Fruit fly (Drosophila melanogaster) S2 (cell line): ENCODE results near the gene KrT95D.

Source experiments
- CG8478 ChIP-seq: fragments of >200 bp; optimal IDR thresholded peaks from 2 replicates; lab custom pipeline; 2018
- CTCF ChIP-seq, 2 experiments: fragments of >200 bp; optimal IDR thresholded peaks; 2 replicates each; lab custom pipeline; 2018

Gene KrT95D

DNA sequence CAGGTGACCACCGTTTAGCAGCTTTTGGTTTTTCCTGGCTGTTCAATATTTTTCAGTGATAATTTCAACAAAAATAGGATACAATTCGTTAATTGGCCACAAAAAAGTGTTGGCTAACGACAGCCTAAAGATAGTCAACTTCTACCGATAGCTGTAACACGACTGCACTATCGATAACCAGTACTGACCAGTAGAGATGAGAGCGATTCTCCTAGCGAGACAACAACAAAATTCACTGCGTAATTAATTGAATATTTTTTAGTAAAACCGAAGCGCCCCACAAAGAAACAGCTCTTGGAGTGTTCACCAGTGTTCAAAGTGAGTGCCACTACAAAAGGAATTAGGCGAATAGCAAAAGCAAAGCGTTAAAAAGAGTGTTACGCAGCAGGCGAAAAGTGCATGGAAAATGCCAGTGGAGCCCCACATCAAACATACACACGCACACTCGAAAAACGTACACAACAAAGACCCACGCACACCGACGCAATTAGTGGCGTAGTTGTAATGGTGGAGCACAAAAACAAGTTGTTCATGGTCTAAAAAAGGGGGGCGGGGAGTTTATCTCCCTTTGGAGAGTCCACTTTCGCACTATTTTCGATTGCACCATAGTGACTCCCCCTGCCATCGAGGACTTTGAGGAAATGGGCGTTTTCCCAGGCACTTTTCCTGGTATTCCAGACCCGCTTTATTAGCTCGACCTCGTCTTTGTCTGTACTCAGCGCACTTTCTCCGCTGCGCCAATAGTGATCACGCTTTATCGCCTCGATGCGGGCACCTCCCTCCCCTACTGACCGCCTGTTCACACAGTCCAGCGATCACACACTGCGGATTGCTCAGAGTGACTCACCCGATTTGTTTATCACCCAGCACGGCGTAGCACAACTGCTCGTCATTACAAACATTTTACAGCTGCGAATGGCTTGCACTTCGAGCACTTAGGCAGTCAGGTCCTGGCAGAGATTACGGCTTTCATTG is 38.5 kb downstream of the KrT95D start, which contains the start of the genes Epp and Rab7:
Epp (minus strand) TSS at position 94 of the 975 bp plus-strand sequence.
Rab7 (plus strand) TSS at position 186 of the 975 bp plus-strand sequence.
- TF ChIP-seq CTCF (optimal IDR thresholded peaks at IDR 0.05; lab: Kevin White, UChicago) (peak in 1 of 2 experiments; percentile 13), CG8478 (no peak)

DNA sequence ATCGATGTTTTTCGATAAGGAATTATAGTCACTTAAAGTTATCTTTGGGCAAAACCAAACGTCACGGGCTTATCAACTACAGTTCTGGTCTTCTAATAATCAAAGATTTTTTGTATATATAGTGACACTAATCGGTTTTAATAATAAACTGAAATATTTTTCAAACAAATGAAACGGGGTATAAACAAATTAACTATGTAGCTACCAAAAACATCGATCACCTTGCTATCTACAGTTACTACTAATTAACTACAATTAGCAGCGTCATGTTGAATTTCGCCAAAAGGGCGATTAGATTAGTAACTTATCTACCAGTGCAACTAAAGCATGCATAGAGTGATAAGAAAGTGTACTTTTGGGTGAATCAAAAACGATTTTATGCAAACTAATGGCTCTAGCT is 40.3 kb downstream of the KrT95D start:
- no peak for TF ChIP-seq CG8478
- TF ChIP-seq CTCF (optimal IDR thresholded peaks at IDR 0.05; lab: Kevin White, UChicago): no peak

DNA sequence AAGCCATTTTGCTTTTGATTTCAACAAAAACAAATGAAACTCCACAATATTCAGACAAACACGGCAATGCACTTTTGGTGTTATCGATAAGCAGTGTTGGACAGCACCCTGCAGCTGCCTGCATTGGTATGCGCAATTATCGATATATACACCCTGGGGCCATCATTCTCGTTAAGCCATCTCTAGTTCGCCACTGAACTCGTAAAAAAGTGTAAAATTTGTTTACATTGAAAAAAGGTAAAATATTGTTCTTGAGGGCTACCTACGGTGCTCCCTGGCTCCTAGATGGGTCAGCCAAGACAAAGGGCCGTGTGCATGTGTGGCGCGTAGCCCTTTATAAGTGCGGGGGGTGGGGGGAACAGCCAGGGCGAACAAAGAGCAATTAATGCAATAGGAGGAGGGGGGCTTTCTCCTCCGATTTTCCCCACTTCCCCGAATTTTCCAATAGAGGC is 45.1 kb downstream of the KrT95D start, which contains the start of the genes CG13603 and CG5902:
CG13603 (minus strand) TSS at position 91 of the 452 bp plus-strand sequence.
CG5902 (plus strand) TSS at position 164 of the 452 bp plus-strand sequence.
- TF ChIP-seq CG8478 (no peak), CTCF (optimal IDR thresholded peaks at IDR 0.05; lab: Kevin White, UChicago) (peak in 1 of 2 experiments; percentile 5)

DNA sequence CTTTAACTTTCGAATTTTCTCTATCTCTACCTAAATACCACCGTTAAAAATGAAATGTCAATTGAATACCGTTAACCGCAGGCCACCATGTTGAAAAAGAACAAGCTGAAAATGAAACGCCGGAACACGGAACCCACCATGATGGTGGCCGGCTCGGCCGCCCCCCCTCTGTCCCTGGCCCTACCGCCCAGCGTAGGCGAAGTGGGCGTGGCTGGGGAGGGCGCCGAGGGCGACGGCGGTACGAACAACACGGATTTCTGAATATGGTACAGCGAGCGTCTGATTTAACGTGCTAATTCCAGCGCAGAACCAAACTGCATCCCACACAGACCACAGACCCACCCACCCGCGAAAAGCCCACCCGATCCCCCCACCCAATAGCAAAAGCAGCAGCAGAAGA is 50.0 kb downstream of the KrT95D start:
- no peak for TF ChIP-seq CG8478
- no peak for TF ChIP-seq CTCF (optimal IDR thresholded peaks at IDR 0.05; lab: Kevin White, UChicago)

DNA sequence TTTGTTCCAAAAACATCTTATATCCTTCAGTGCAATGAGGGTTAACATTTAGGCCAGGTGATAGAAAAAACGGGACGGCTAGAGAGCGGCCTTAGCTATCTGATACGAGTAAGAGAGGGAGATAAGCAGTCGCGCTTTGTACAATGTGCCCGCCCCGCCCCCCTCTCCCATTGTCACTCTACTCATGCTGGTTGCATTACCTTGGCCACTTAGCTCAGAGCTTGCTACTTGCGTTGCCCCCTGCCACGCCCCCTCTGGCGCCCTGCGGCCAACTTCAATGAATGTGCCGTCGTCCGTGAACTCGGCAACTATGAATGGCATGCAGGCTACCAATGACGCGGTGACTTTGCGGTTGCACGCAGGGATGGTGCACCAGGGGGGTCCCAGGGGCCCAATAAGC is 59.9 kb downstream of the KrT95D start:
- TF ChIP-seq CTCF (optimal IDR thresholded peaks at IDR 0.05; lab: Kevin White, UChicago): no peak
- no peak for TF ChIP-seq CG8478

DNA sequence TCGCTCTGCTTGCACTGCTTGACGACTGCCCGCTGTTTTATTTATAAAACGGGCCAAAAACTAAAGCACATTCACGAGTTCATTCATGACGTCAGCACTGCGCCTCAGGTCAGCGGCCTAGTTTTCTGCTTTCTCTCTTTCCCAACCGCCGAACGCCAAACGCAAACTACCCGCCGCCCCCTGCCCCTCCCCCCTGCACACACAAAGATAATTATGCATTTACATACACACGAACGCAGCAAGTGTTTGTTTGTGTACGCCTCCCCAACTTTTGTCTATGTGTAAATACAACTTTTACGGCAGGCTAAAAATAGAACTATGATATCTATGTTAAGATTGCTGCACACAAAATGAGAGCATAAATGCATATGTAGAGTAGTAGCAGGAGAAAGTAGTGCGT is 60.4 kb downstream of the KrT95D start:
- TF ChIP-seq CG8478: no peak
- no peak for TF ChIP-seq CTCF (optimal IDR thresholded peaks at IDR 0.05; lab: Kevin White, UChicago)

DNA sequence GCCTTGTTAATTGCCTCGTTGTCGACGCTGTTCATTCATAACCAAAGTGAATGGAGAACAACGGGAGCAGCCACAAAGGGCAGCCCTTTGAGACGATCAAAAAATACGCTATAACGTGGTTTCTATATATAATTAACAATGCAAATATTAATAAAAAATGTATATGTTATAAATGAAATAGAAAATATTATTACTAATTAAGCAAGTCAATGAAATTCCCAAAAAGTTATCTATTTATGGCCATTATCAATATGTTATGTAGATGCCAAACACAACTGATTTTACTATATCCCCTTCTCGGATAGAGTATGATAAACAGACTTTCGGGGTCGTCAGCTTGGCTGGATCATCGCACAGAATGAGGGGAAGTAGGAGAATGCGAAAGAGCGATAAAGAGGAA is 62.2 kb downstream of the KrT95D start:
- TF ChIP-seq CG8478 (no peak), CTCF (optimal IDR thresholded peaks at IDR 0.05; lab: Kevin White, UChicago) (no peak)

DNA sequence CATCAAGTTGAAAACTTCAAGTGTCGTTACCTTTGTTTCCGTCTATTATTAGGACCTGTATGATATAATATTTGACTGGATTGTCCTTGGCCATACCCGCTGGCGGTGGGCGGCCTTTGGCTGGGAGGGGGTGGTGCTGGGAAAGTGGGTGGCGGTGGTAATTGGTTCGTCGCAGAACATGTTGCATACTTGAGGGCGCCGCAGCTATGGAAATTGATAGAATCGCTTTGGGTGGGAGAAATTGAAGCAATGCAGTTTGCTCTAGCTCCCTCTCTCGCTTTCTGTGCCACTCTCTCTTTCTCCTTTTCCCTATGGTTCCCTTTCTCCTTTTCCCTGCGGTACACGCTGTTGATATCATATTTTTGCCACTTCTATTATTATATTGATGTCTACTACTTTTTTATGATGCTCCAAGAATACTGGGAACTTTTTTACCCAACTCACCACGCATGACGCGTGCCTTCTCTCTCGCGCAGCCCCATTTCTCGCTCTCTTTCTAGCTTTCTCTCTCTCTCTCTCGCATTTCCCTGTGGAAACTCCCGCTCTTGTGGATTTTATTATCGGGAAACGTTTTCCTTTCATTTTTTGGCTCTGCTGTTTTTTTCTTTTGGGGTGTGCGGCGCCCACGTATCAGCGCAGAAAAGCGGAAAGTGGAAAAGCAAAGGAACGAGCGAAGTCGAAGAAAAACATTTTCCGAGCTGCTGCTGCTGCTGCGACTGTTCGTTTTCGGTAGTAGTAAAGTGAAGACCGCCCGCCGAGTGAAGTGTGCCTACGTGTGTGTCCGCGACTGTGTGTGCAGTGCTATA is 66.5 kb downstream of the KrT95D start:
- TF ChIP-seq CTCF (optimal IDR thresholded peaks at IDR 0.05; lab: Kevin White, UChicago): no peak
- no peak for TF ChIP-seq CG8478

DNA sequence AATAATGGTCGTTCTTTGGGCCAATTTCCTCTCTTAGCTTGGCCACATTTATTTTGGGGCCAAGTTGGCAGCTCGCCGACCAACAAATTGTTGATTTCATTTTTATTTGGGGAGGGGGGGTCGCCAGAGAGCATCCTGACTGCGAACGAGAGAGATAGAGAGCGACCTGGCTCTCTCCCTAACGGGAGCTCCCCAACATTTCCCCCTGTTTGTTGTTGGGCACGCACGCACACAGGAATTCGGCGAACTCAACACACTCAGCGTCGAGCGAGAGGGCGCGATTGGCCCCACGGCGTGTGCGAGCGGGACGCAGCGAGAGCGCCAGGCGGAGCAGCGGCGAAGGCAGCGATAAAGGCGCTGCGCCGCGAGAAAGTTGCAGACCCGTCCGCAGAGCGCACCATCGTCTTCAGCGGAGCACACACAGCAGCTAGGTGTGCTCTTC is 68.8 kb downstream of the KrT95D start, which contains the start of gene CG31140:
CG31140 (plus strand) TSS at position 400 of the 442 bp plus-strand sequence.
- TF ChIP-seq CTCF (optimal IDR thresholded peaks at IDR 0.05; lab: Kevin White, UChicago) (no peak), CG8478 (no peak)

DNA sequence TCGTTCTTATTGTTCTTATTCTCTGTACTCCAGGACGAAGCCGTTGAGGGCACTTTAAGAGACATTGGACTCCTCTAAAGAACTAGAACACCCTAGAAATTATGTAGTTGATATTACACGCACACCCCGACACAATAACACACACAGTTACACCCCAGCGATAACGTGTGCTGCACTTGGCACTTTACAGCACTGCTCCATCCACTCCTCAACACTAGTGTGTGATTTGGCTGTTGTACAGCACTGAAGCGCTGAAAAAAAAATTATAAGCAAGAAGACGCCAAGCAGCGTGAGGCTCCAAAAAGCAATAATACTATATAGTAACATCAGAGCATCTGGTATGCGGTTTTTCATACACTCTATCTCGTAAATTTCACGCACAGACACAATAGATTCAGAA is 70.8 kb downstream of the KrT95D start:
- TF ChIP-seq CG8478: no peak
- no peak for TF ChIP-seq CTCF (optimal IDR thresholded peaks at IDR 0.05; lab: Kevin White, UChicago)

DNA sequence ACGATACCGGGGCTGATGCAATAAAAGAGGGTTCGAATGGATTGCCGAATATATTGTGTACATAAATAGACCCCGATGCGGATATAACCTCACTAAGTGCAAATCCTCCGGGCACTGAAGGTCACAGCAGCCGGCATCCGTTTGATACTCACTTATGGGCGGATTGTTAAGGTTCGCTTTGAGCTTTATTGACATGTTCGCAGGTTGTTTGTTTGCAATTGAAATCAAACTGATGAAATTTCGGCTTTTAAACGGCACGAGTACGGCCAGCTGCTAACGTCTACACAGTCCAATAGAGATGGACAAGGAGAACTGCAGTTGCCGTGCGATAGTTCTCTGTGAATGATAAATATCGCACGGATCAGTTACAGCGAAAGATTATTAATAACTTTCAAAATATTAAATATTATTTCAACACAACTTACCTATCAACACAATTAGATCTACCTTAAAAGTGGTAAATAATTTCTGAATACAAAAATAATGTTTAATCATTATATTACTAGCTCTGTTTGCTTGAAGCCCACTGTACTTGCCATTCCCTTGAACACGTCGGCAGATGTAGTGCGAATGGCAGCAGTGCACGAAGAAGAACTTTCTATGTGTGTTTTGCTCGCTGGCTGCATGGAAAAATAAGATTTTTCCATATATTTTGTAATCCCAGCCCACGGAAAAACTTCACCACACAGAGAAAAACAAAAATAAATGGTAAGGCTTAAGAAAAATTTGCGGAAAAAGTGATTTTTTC is 73.4 kb downstream of the KrT95D start, which contains the start of the genes GluProRS and AP-1sigma:
GluProRS (minus strand) TSS at position 301 of the 748 bp plus-strand sequence.
AP-1sigma (plus strand) TSS at position 561 of the 748 bp plus-strand sequence.
- TF ChIP-seq CTCF (optimal IDR thresholded peaks at IDR 0.05; lab: Kevin White, UChicago) (no peak), CG8478 (no peak)

DNA sequence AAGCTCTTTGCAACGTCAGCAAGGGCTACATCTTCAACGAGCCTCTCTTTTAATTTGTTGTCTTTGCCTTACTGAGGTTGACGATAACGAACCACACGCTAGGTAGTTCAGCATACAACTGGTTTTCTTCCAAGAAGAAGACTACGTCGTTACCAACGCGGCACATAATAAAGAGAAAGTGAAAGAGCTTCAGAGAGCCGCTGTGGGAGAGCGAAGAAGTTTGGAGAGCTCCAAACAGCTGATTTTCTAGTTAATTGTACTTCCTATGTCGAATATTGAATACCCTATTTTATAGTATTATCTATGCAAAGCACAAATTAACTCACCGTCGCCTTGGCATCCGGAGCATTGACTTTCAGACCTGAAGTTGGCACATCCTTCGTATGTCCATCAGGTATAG is 76.2 kb downstream of the KrT95D start:
- TF ChIP-seq CG8478 (no peak), CTCF (optimal IDR thresholded peaks at IDR 0.05; lab: Kevin White, UChicago) (no peak)

DNA sequence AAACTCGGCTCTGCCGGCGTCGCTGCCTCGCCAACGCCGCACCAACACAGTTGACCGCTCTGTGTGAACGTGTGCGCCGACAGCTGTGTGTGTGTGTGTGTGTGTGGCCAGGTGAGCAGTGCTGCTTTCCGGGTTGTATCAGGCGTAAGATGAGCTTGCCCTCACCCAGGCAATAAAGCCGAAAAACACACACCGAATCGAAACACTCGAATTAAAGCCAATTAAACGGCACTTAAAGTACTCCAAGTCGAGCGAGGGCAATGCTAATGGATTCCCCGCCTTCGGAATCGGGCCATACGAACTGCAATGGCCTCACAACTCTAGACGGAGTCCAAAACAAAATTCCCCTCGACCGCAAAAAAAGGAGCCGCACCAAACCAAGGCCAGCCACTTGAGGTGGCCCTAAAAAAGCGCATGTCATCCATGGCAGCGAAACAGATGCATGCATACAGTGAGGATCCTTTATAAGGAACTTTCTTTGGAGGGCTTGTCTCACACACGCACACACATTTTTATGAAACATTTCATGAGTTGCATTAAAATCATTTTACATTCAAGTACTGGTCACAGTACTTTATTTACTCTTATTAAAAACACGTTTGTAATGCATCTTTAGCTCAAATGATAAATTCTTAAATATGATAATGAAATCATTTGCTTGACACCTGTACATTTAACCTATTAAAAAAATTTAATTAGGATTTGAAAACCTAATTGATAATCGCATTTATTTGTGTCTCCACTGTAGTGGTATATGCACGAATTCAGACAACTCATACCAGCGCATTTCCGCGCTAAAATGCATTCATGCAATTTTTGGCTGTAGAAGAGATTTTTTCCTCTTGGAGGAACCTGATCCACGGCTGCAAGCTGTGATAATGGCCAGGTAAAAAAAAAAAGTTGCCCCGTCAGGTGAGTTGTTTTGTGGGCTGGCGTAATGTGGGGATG is 82.9 kb downstream of the KrT95D start:
- TF ChIP-seq CTCF (optimal IDR thresholded peaks at IDR 0.05; lab: Kevin White, UChicago) (no peak), CG8478 (no peak)

DNA sequence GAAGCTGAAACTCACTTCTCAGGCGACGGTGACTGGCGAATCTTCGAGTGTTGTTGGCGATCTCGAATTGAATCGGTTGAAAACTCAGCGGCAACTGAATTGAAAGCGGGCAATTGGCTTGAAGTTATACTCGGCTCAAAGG is 83.4 kb downstream of the KrT95D start, which contains the start of gene CG12268:
CG12268 (minus strand) TSS at position 101 of the 142 bp plus-strand sequence.
- TF ChIP-seq CTCF (optimal IDR thresholded peaks at IDR 0.05; lab: Kevin White, UChicago) (no peak), CG8478 (no peak)
